Fruit fly (Drosophila melanogaster): ENCODE results near the gene Pgm1.

dm6 chr3L:16136819-16137553 lies 8.7 kb upstream of the Pgm1 start:
- TF ChIP-seq psq (optimal IDR thresholded peaks at IDR 0.05) = no peak
- TF ChIP-seq ttk (optimal IDR thresholded peaks at IDR 0.05) = no peak
- no peak for TF ChIP-seq h (optimal IDR thresholded peaks at IDR 0.05)
- no peak for TF ChIP-seq Sin3A (optimal IDR thresholded peaks at IDR 0.05)
- TF ChIP-seq Myc (optimal IDR thresholded peaks at IDR 0.05) = no peak
- no peak for TF ChIP-seq insv (optimal IDR thresholded peaks at IDR 0.05)
